Worm (Caenorhabditis elegans) whole organism, early embryonic: ENCODE measurements around the gene F56A8.4.

Source experiments
- B0310.2 ChIP-seq: sonication (generic microtip); optimal IDR thresholded peaks from 2 replicates; lab custom pipeline; 2016; ENCODE audit warnings: mild to moderate bottlenecking, missing genetic modification characterization, missing compliant biosample characterization
- F13C5.2 ChIP-seq: sonication (generic microtip); optimal IDR thresholded peaks from 2 replicates; lab custom pipeline; 2017; ENCODE audit warnings: mild to moderate bottlenecking, missing genetic modification characterization, inconsistent platforms, missing compliant biosample characterization
- aly-1 ChIP-seq: sonication (generic microtip); optimal IDR thresholded peaks from 2 replicates; lab custom pipeline; 2016; ENCODE audit warnings: missing genetic modification characterization, missing compliant biosample characterization
- ama-1 ChIP-seq: fragments of 150-350 bp; optimal IDR thresholded peaks from 2 replicates; lab custom pipeline; 2014
- ceh-36 ChIP-seq: sonication (generic microtip); optimal IDR thresholded peaks from 2 replicates; lab custom pipeline; 2016; ENCODE audit warnings: missing genetic modification characterization, inconsistent platforms, missing compliant biosample characterization
- ets-7 ChIP-seq: sonication (generic microtip); optimal IDR thresholded peaks from 2 replicates; lab custom pipeline; 2016; ENCODE audit warnings: missing genotype, missing genetic modification characterization, missing compliant biosample characterization
- flt-1 ChIP-seq: fragments of 200-800 bp; sonication (Bioruptor generic); IDR thresholded peaks from 2 replicates; pipeline ENCODE4 v1.3.6; 2022; ENCODE audit warnings: missing genetic modification characterization, missing compliant biosample characterization
- hmbx-1 ChIP-seq: sonication (generic microtip); optimal IDR thresholded peaks from 2 replicates; lab custom pipeline; 2016; ENCODE audit warnings: mild to moderate bottlenecking, missing genetic modification characterization, missing compliant biosample characterization
- hmg-4 ChIP-seq: fragments of 200-800 bp; sonication (Bioruptor generic); optimal IDR thresholded peaks from 2 replicates; lab custom pipeline; 2018; ENCODE audit warnings: mild to moderate bottlenecking, missing genetic modification characterization, missing compliant biosample characterization
- pes-1 ChIP-seq: fragments of 200-800 bp; sonication (Bioruptor generic); IDR thresholded peaks from 2 replicates; pipeline ENCODE4 v1.3.6; 2022; ENCODE audit warnings: missing genetic modification reagents, missing genetic modification characterization, missing compliant biosample characterization
- scrt-1 ChIP-seq: fragments of 200-800 bp; sonication (Bioruptor generic); IDR thresholded peaks from 2 replicates; pipeline ENCODE4 v1.3.6; 2022; ENCODE audit warnings: missing genetic modification characterization, missing compliant biosample characterization
- tbx-11 ChIP-seq: fragments of 200-800 bp; sonication (Bioruptor generic); IDR thresholded peaks from 2 replicates; pipeline ENCODE4 v1.3.6; 2022; ENCODE audit warnings: missing genetic modification characterization, missing compliant biosample characterization
- tbx-37 ChIP-seq: fragments of 200-800 bp; sonication (Bioruptor generic); conservative IDR thresholded peaks from 2 replicates; pipeline ENCODE4 v1.3.6; 2022; ENCODE audit warnings: missing genetic modification reagents, missing genetic modification characterization, missing compliant biosample characterization

DNA sequence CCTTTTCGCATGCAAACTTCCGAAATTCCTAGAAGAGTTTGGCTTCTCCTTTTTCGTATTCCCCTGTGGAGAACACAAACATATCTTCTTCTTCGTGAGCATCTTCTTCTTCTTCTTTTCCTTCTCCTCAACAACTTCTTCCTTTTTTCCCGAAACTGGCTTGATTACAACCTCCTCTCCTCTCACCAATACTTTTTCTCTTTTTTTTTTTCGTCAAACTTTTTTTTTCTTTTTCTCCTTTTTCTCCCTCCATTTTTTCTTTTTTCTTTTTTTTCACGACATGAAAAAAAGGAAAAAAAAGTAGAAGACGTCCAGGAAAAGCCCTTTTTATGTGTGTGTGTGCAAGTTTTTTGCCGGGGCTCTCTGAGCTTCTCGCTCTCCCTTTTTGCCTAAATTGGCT, 7.8 kb downstream of the F56A8.4 start:
- TF ChIP-seq tbx-11 (no peak), pes-1 (no peak), ceh-36 (tag; lab: Kevin White, UChicago) (no peak), F13C5.2 (tag; lab: Kevin White, UChicago) (no peak), ama-1 (lab: Kevin White, UChicago) (no peak), tbx-37 (GFP tag; lab: Robert Waterston, UW) (no peak), aly-1 (tag; lab: Kevin White, UChicago) (no peak), scrt-1 (GFP tag; lab: Robert Waterston, UW) (no peak), ets-7 (tag; lab: Kevin White, UChicago) (no peak), flt-1 (no peak), hmbx-1 (tag; lab: Kevin White, UChicago) (no peak), B0310.2 (tag; lab: Kevin White, UChicago) (no peak), hmg-4 (GFP tag; lab: Kevin White, UChicago) (no peak)
